Worm (Caenorhabditis elegans): ENCODE measurements around the gene Y57G11B.5.

- TF ChIP-seq dao-5 (tag; optimal IDR thresholded peaks at IDR 0.05), result no peak
- TF ChIP-seq him-1 (tag; optimal IDR thresholded peaks at IDR 0.05), result no peak
Observed at ce11 chrIV:14605143-14605542, 30.5 kb downstream of the Y57G11B.5 start.

Data from whole organism, L4/young adult.